Worm (Caenorhabditis elegans) whole organism, L2 larva: Measurements from ENCODE around the gene fbxa-144.

ENCODE experiments used
- ZK546.5 ChIP-seq: sonication (generic microtip); optimal IDR thresholded peaks from 2 replicates; lab custom pipeline; 2017; ENCODE audit warnings: missing biosample characterization, missing genetic modification characterization
- blmp-1 ChIP-seq: sonication (generic microtip); optimal IDR thresholded peaks from 2 replicates; lab custom pipeline; 2017; ENCODE audit warnings: missing genetic modification characterization, mild to moderate bottlenecking, missing compliant biosample characterization, antibody characterized with exemption, moderate library complexity; ENCODE audit not compliant: insufficient read depth
- ceh-82 ChIP-seq: fragments of 150-350 bp; optimal IDR thresholded peaks from 2 replicates; lab custom pipeline; 2014; ENCODE audit warnings: missing biosample characterization, missing genetic modification characterization
- lin-13 ChIP-seq: fragments of 150-350 bp; optimal IDR thresholded peaks from 2 replicates; lab custom pipeline; 2014; ENCODE audit warnings: missing biosample characterization, missing genetic modification reagents, missing genetic modification characterization
- lsy-2 ChIP-seq, 2 experiments: fragments of 150-350 bp in 1 of 2; sonication (generic microtip) in 1 of 2; optimal IDR thresholded peaks; 2 replicates each; lab custom pipeline; 2014 to 2017; ENCODE audit warnings: missing biosample characterization in 2 of 2, missing genetic modification characterization in 2 of 2
- mdl-1 ChIP-seq, 2 experiments: fragments of 150-350 bp in 1 of 2; sonication (generic microtip) in 1 of 2; optimal IDR thresholded peaks; 2 replicates each; lab custom pipeline; 2017; ENCODE audit warnings: missing biosample characterization in 2 of 2, missing genetic modification characterization in 2 of 2
- nhr-12 ChIP-seq: fragments of 150-350 bp; optimal IDR thresholded peaks from 2 replicates; lab custom pipeline; 2014; ENCODE audit warnings: missing biosample characterization, missing genetic modification characterization
- nhr-25 ChIP-seq: fragments of 150-350 bp; sonication (generic microtip); optimal IDR thresholded peaks from 3 replicates; lab custom pipeline; 2014; ENCODE audit warnings: missing biosample characterization, missing genetic modification characterization
- skn-1 ChIP-seq: sonication (generic microtip); optimal IDR thresholded peaks from 2 replicates; lab custom pipeline; 2017; ENCODE audit warnings: missing biosample characterization, missing genetic modification characterization
- unc-62 ChIP-seq: fragments of 150-350 bp; optimal IDR thresholded peaks from 2 replicates; lab custom pipeline; 2014; ENCODE audit warnings: missing biosample characterization, missing genetic modification reagents, missing genetic modification characterization
- zag-1 ChIP-seq: fragments of 150-350 bp; optimal IDR thresholded peaks from 2 replicates; lab custom pipeline; 2014; ENCODE audit warnings: missing biosample characterization, missing genetic modification characterization
- ztf-4 ChIP-seq: fragments of 150-350 bp; optimal IDR thresholded peaks from 2 replicates; lab custom pipeline; 2014; ENCODE audit warnings: missing biosample characterization, missing genetic modification characterization

DNA sequence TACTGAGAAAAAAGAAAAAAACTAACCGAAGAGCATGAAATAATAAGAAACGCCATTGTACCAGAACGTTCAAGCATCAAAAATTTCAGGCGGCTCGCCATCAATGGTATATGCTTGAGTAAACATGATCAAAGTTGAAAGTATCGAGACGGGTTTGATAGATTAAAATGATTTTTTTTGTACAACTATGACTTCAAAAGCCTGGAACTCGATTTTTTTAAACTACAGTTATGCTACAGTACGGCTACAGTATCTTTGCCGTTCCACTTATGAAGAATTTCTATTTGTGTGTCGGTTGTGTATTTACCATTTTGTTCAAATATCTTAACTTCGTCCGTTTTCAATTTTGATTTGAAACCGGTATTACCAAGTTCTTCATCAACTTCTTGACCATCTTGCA is 22.5 kb upstream of the fbxa-144 start, which contains the start of gene str-97:
- TF ChIP-seq ceh-82 = no peak
- TF ChIP-seq zag-1 = no peak
- no peak for TF ChIP-seq ZK546.5
- TF ChIP-seq lsy-2 (tag; optimal IDR thresholded peaks at IDR 0.05; lab: Kevin White, UChicago) = no peak
- no peak for TF ChIP-seq lin-13 (GFP tag; lab: Kevin White, UChicago)
- no peak for TF ChIP-seq nhr-25 (tag; lab: Kevin White, UChicago)
- no peak for TF ChIP-seq skn-1 (tag; lab: Kevin White, UChicago)
- TF ChIP-seq mdl-1 (tag; optimal IDR thresholded peaks at IDR 0.05; lab: Kevin White, UChicago) = no peak
- TF ChIP-seq unc-62 = no peak
- TF ChIP-seq blmp-1 = no peak
- TF ChIP-seq nhr-12 (tag; lab: Kevin White, UChicago) = no peak
- TF ChIP-seq ztf-4 = no peak
